Worm (Caenorhabditis elegans): ENCODE measurements around the gene dct-14.

- TF ChIP-seq nhr-76 (tag; optimal IDR thresholded peaks at IDR 0.05) (no peak), mep-1 (tag; optimal IDR thresholded peaks at IDR 0.05) (peak; percentile 45), ama-1 (optimal IDR thresholded peaks at IDR 0.05) (no peak), ces-1 (GFP tag; optimal IDR thresholded peaks at IDR 0.05) (no peak), xbp-1 (tag; optimal IDR thresholded peaks at IDR 0.05) (no peak), lir-3 (tag; optimal IDR thresholded peaks at IDR 0.05; ENCODE audit: poor library complexity) (no peak), nhr-47 (tag; optimal IDR thresholded peaks at IDR 0.05) (no peak), lin-14 (GFP tag; optimal IDR thresholded peaks at IDR 0.05) (no peak)
These were observed 21.9 kb upstream of the dct-14 start, which contains the start of the genes Y38H6C.9 and fbxa-150 for ce11 chrV:20522219-20522618.

Data from whole organism, L1 larva.